Fruit fly (Drosophila melanogaster): ENCODE measurements around the gene KrT95D.
A peak's percentile ranks its signal among the peaks of the same experiment; 100 is the strongest.

The KrT95D gene

dm6 chr3R:24047998-24048511, 16.4 kb upstream of the KrT95D start, which contains the start of gene Rox8 (continued):
- no peak for TF ChIP-seq CG6654 (GFP tag; optimal IDR thresholded peaks at IDR 0.05)
- TF ChIP-seq lmd (GFP tag; IDR thresholded peaks at IDR 0.05): peak; percentile 17; the same call in 1 of the 2 replicates
- TF ChIP-seq CG7963 (GFP tag; IDR thresholded peaks at IDR 0.05; ENCODE audit: partially characterized antibody): no peak
- TF ChIP-seq trem (tag; optimal IDR thresholded peaks at IDR 0.05): peak; percentile 99
- peak; percentile 28 for TF ChIP-seq pho (GFP tag; optimal IDR thresholded peaks at IDR 0.05)
- peak; percentile 35; the same call in 1 of the 2 replicates for TF ChIP-seq seq (GFP tag; IDR thresholded peaks at IDR 0.05)
- peak; percentile 1 for TF ChIP-seq Dip3 (GFP tag; optimal IDR thresholded peaks at IDR 0.05)
- no peak for TF ChIP-seq Nf-YA (GFP tag; IDR thresholded peaks at IDR 0.05)
- peak; percentile 60 for TF ChIP-seq CG30403 (GFP tag; optimal IDR thresholded peaks at IDR 0.05)
- TF ChIP-seq CG8290 (GFP tag; optimal IDR thresholded peaks at IDR 0.05): peak; percentile 29
- peak; percentile 30 to 46 for TF ChIP-seq CG8290 (tag; optimal IDR thresholded peaks at IDR 0.05)
- no peak for TF ChIP-seq ATbp (GFP tag; optimal IDR thresholded peaks at IDR 0.05)
- peak; percentile 67 for TF ChIP-seq CG1832 (GFP tag; optimal IDR thresholded peaks at IDR 0.05)
- peak; percentile 31 for TF ChIP-seq Dek (tag; optimal IDR thresholded peaks at IDR 0.05)
- peak; percentile 14 for TF ChIP-seq Mes4 (GFP tag; optimal IDR thresholded peaks at IDR 0.05)
- TF ChIP-seq ttk (GFP tag; IDR thresholded peaks at IDR 0.05): no peak
- TF ChIP-seq z (GFP tag; IDR thresholded peaks at IDR 0.05): no peak
- TF ChIP-seq CG8924 (tag; optimal IDR thresholded peaks at IDR 0.05): peak; percentile 56
- no peak for TF ChIP-seq so (GFP tag; IDR thresholded peaks at IDR 0.05)
- TF ChIP-seq CG18619 (GFP tag; optimal IDR thresholded peaks at IDR 0.05): peak; percentile 44
- TF ChIP-seq Abd-B (GFP tag; optimal IDR thresholded peaks at IDR 0.05): no peak
- TF ChIP-seq Atf3 (GFP tag; optimal IDR thresholded peaks at IDR 0.05): peak; percentile 52
- no peak for TF ChIP-seq CkIIα-i1 (GFP tag; IDR thresholded peaks at IDR 0.05)
- peak; percentile 26 for TF ChIP-seq kay (GFP tag; optimal IDR thresholded peaks at IDR 0.05)
- TF ChIP-seq CG15601 (tag; optimal IDR thresholded peaks at IDR 0.05): peak; percentile 21
- TF ChIP-seq CG3995 (GFP tag; optimal IDR thresholded peaks at IDR 0.05): peak; percentile 47
- peak; percentile 6 for TF ChIP-seq CG17912 (GFP tag; optimal IDR thresholded peaks at IDR 0.05)
- no peak for TF ChIP-seq Hr51 (GFP tag; optimal IDR thresholded peaks at IDR 0.05)
- peak; percentile 65 for TF ChIP-seq sug (tag; optimal IDR thresholded peaks at IDR 0.05)
- peak; percentile 63 for TF ChIP-seq CG13624 (GFP tag; optimal IDR thresholded peaks at IDR 0.05)
- peak; percentile 27; the same call in 1 of the 2 replicates for TF ChIP-seq ssp (GFP tag; IDR thresholded peaks at IDR 0.05)
- no peak for TF ChIP-seq CG5245 (GFP tag; optimal IDR thresholded peaks at IDR 0.05)
- peak in 1 of 2 experiments; percentile 64 for TF ChIP-seq Hr78 (GFP tag; optimal IDR thresholded peaks at IDR 0.05)
- peak; percentile 44 for TF ChIP-seq Meics (GFP tag; optimal IDR thresholded peaks at IDR 0.05)
- TF ChIP-seq maf-S (GFP tag; optimal IDR thresholded peaks at IDR 0.05): no peak
- TF ChIP-seq CG14014 (GFP tag; IDR thresholded peaks at IDR 0.05): peak; percentile 40; the same call in 1 of the 2 replicates
- peak; percentile 25 for TF ChIP-seq caup (GFP tag; optimal IDR thresholded peaks at IDR 0.05; ENCODE audit: severe bottlenecking)
- peak; percentile 55 for TF ChIP-seq CG2120 (GFP tag; optimal IDR thresholded peaks at IDR 0.05)
- TF ChIP-seq CG4282 (GFP tag; optimal IDR thresholded peaks at IDR 0.05): no peak
- TF ChIP-seq unc-4 (GFP tag; IDR thresholded peaks at IDR 0.05; ENCODE audit: partially characterized antibody): no peak
- no peak for TF ChIP-seq toy (GFP tag; IDR thresholded peaks at IDR 0.05)
- peak; percentile 22 for TF ChIP-seq CG18764 (GFP tag; optimal IDR thresholded peaks at IDR 0.05)
- peak; percentile 31 for TF ChIP-seq odd (GFP tag; optimal IDR thresholded peaks at IDR 0.05)
- peak; percentile 70 for TF ChIP-seq Ets97D (GFP tag; optimal IDR thresholded peaks at IDR 0.05)
- TF ChIP-seq Fer2 (tag; optimal IDR thresholded peaks at IDR 0.05): peak; percentile 51
- 0 out of 2 replicates have a peak, but pooled peaks have one; percentile 24 for TF ChIP-seq CG14441 (GFP tag; IDR thresholded peaks at IDR 0.05)
- TF ChIP-seq mld (GFP tag; IDR thresholded peaks at IDR 0.05; ENCODE audit: partially characterized antibody): 0 out of 3 replicates have a peak, but pooled peaks have one; percentile 23
- no peak for TF ChIP-seq Aef1 (GFP tag; IDR thresholded peaks at IDR 0.05)
- no peak for TF ChIP-seq Six4 (GFP tag; optimal IDR thresholded peaks at IDR 0.05)
- TF ChIP-seq CG7745 (tag; optimal IDR thresholded peaks at IDR 0.05): no peak

Measured in whole organism, embryonic.